Fruit fly (Drosophila melanogaster) whole organism, adult: ENCODE measurements around the gene Sys1.

Source experiments
- CG11617 ChIP-seq: fragments of 200-800 bp; sonication (Bioruptor generic); optimal IDR thresholded peaks from 2 replicates; lab custom pipeline; 2017; ENCODE audit warnings: mild to moderate bottlenecking, missing biosample characterization, missing genetic modification reagents, missing genetic modification characterization
- CG12768 ChIP-seq: fragments of 200-800 bp; sonication (Bioruptor generic); optimal IDR thresholded peaks from 2 replicates; lab custom pipeline; 2017; ENCODE audit warnings: missing biosample characterization, missing genetic modification characterization, mild to moderate bottlenecking, moderate library complexity, missing genetic modification reagents
- CG14711 ChIP-seq: fragments of 200-800 bp; sonication (Bioruptor generic); optimal IDR thresholded peaks from 2 replicates; lab custom pipeline; 2018; ENCODE audit warnings: missing biosample characterization, mild to moderate bottlenecking, missing genetic modification characterization, moderate library complexity
- CG1620 ChIP-seq: fragments of 200-800 bp; sonication (Bioruptor generic); optimal IDR thresholded peaks from 2 replicates; lab custom pipeline; 2016; ENCODE audit warnings: missing biosample characterization, missing genetic modification characterization
- CG33017 ChIP-seq: fragments of 200-800 bp; sonication (Bioruptor generic); optimal IDR thresholded peaks from 2 replicates; lab custom pipeline; 2018; ENCODE audit warnings: missing biosample characterization, mild to moderate bottlenecking, missing genetic modification characterization, moderate library complexity
- CG5204 ChIP-seq: fragments of 200-800 bp; sonication (Bioruptor generic); optimal IDR thresholded peaks from 2 replicates; lab custom pipeline; 2016; ENCODE audit warnings: missing biosample characterization, missing genetic modification characterization
- CG7045 ChIP-seq: fragments of 200-800 bp; sonication (Bioruptor generic); optimal IDR thresholded peaks from 2 replicates; lab custom pipeline; 2017; ENCODE audit warnings: missing biosample characterization, mild to moderate bottlenecking, missing genetic modification characterization
- CG7101 ChIP-seq: fragments of 200-800 bp; sonication (Bioruptor generic); optimal IDR thresholded peaks from 2 replicates; lab custom pipeline; 2018; ENCODE audit warnings: missing biosample characterization, mild to moderate bottlenecking, missing genetic modification characterization, moderate library complexity
- Clk ChIP-seq: fragments of 200-800 bp; sonication (Bioruptor generic); optimal IDR thresholded peaks from 2 replicates; lab custom pipeline; 2017; ENCODE audit warnings: missing biosample characterization, missing genetic modification characterization
- Crg-1 ChIP-seq: fragments of 200-800 bp; sonication (Bioruptor generic); optimal IDR thresholded peaks from 2 replicates; lab custom pipeline; 2016; ENCODE audit warnings: missing biosample characterization, missing genetic modification characterization
- Hr96 ChIP-seq: fragments of 200-800 bp; sonication (Bioruptor generic); optimal IDR thresholded peaks from 2 replicates; lab custom pipeline; 2016; ENCODE audit warnings: missing biosample characterization, missing genetic modification characterization
- Mnt ChIP-seq: fragments of 200-800 bp; sonication (Bioruptor generic); optimal IDR thresholded peaks from 2 replicates; lab custom pipeline; 2016; ENCODE audit warnings: missing biosample characterization, mild to moderate bottlenecking, missing genetic modification characterization
- bab1 ChIP-seq: fragments of 200-800 bp; sonication (Bioruptor generic); optimal IDR thresholded peaks from 3 replicates; lab custom pipeline; 2019; ENCODE audit warnings: missing biosample characterization, mild to moderate bottlenecking, missing genetic modification characterization, moderate library complexity
- cic ChIP-seq: fragments of 200-800 bp; sonication (Bioruptor generic); optimal IDR thresholded peaks from 2 replicates; lab custom pipeline; 2017; ENCODE audit warnings: missing biosample characterization, mild to moderate bottlenecking, missing genetic modification characterization, moderate library complexity
- cnc ChIP-seq, 2 experiments: fragments of >200 bp; optimal IDR thresholded peaks; 2 replicates each; lab custom pipeline; 2017
- kay ChIP-seq: fragments of 200-800 bp; sonication (Bioruptor generic); peaks from one replicate; lab custom pipeline; 2016; ENCODE audit warnings: missing biosample characterization, missing genetic modification characterization, borderline replicate concordance
- ovo ChIP-seq: fragments of 200-800 bp; sonication (Bioruptor generic); optimal IDR thresholded peaks from 2 replicates; lab custom pipeline; 2016; ENCODE audit warnings: missing biosample characterization, missing genetic modification characterization
- pad ChIP-seq: fragments of 200-800 bp; sonication (Bioruptor generic); optimal IDR thresholded peaks from 3 replicates; lab custom pipeline; 2017; ENCODE audit warnings: missing biosample characterization, missing genetic modification characterization, mild to moderate bottlenecking, moderate library complexity, missing genetic modification reagents
- tj ChIP-seq: fragments of 200-800 bp; sonication (Bioruptor generic); optimal IDR thresholded peaks from 3 replicates; lab custom pipeline; 2017; ENCODE audit warnings: missing biosample characterization, mild to moderate bottlenecking, missing genetic modification characterization, moderate library complexity
- toe ChIP-seq: fragments of 200-800 bp; sonication (Bioruptor generic); optimal IDR thresholded peaks from 2 replicates; lab custom pipeline; 2016; ENCODE audit warnings: missing biosample characterization, missing genetic modification characterization

Sys1 gene

DNA sequence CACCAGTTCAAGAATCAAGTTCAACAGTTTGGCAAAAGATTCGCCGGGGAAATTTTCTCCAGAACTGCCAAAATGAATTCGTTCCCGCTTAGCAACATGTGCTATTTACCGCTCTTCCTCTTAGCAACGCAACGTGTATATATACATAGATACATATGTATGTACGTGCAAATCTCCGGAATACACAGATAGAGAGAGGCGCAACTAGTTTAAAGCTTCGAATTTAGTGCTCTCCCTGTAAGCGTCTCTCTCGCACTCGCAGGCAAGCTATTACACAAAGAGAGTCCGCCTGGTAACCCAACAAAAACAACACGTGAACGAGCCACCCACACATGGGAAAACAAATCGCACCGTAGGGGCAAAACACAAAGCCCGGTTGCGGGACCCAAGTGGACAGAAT, 6.1 kb downstream of the Sys1 start:
- TF ChIP-seq Mnt (GFP tag; lab: Kevin White, UChicago) (peak; percentile 64), cnc (optimal IDR thresholded peaks at IDR 0.05; lab: Kevin White, UChicago) (no peak)

DNA sequence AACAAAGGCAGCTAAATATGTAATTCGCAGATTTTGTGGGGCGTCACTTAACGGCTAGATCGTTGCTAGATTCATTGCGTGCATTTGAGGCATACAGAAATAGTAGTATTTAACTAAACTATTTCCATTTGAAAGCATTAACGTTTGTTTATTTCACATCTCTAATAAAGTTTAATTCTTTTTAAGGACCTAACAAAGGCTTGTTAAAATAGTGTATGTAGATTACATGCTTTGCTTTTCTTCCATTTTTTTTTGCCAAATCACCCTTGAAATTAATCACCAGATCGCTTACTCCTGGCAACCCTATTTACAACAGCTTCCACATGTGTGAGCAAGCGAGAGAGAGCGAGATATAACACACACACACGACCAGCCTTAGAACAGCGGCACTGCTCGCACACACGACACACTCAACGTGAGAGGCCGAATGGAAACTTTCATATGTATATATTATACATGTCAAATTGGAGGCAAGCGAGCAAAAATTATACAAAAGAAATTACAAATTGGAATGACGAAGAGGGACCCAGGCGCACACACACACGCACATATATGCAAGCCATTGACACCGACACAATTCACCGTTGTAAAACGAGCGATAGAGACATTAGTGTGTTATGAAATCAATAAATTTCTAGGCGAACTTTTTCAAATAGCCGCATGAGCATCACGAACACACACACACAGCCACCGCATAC, 6.7 kb downstream of the Sys1 start:
- TF ChIP-seq pad (GFP tag; lab: Kevin White, UChicago) (peak; percentile 88), CG5204 (no peak), CG7045 (GFP tag; lab: Kevin White, UChicago) (peak; percentile 69), CG1620 (GFP tag; lab: Kevin White, UChicago) (peak; percentile 76), Crg-1 (GFP tag; lab: Kevin White, UChicago) (peak; percentile 17), tj (GFP tag; lab: Kevin White, UChicago) (peak; percentile 79), toe (GFP tag; lab: Kevin White, UChicago) (peak; percentile 75), CG33017 (tag; lab: Kevin White, UChicago) (peak; percentile 77), Mnt (GFP tag; lab: Kevin White, UChicago) (peak; percentile 84), cic (peak; percentile 96), cnc (optimal IDR thresholded peaks at IDR 0.05; lab: Kevin White, UChicago) (peak; percentile 56 to 70), kay (GFP tag; lab: Kevin White, UChicago) (peak; percentile 98), CG11617 (peak; percentile 79), CG12768 (GFP tag; lab: Kevin White, UChicago) (peak; percentile 67), Clk (GFP tag; lab: Kevin White, UChicago) (peak; percentile 52), CG7101 (peak; percentile 79), ovo (GFP tag; lab: Kevin White, UChicago) (peak; percentile 79), Hr96 (GFP tag; lab: Kevin White, UChicago) (peak; percentile 70), CG14711 (peak; percentile 99), bab1 (peak; percentile 23)

DNA sequence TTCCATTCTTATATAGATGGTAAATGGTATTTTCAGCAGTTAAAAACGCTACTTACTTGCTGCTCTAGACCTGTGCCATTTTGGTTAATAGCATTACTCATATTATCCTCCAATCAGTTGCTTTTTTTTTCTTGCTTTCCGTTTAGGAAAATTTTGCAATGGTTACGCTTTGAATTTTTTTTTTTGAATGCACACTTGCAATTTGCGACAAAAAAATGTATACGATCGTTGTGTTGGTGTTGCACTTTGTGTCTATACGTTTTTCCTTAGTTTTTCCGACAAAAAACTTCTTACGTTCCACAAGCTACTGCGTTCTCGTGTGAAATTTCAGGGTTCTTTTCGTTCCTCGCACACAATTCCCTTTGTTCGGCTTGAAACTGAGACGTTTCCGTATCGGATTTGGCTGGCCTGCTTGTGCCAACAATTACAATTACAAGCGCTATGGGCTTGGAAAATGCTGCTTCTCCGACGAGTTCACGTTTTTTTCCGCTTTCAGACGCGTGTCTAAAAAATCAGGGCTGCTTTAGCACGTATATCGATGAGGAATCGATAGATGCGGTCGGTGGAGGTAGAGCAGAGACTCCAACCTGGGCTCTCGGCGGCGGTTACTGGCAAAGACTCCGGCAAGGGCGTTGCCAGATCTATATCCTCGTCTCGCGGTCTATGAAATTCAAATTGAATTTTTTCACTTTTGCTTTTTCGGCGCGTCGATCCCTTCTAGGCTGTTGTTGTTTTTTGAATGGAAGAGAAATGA, 7.5 kb downstream of the Sys1 start:
- TF ChIP-seq CG1620 (GFP tag; lab: Kevin White, UChicago) (peak; percentile 63), cnc (optimal IDR thresholded peaks at IDR 0.05; lab: Kevin White, UChicago) (no peak), toe (GFP tag; lab: Kevin White, UChicago) (no peak), CG7101 (peak; percentile 71), ovo (GFP tag; lab: Kevin White, UChicago) (peak; percentile 22), pad (GFP tag; lab: Kevin White, UChicago) (peak; percentile 33), CG12768 (GFP tag; lab: Kevin White, UChicago) (no peak), CG33017 (tag; lab: Kevin White, UChicago) (peak; percentile 36), Mnt (GFP tag; lab: Kevin White, UChicago) (peak; percentile 95), CG7045 (GFP tag; lab: Kevin White, UChicago) (peak; percentile 30), tj (GFP tag; lab: Kevin White, UChicago) (peak; percentile 4), kay (GFP tag; lab: Kevin White, UChicago) (no peak), CG11617 (peak; percentile 40), CG14711 (peak; percentile 45), Clk (GFP tag; lab: Kevin White, UChicago) (no peak), cic (peak; percentile 63), Hr96 (GFP tag; lab: Kevin White, UChicago) (no peak), CG5204 (no peak), Crg-1 (GFP tag; lab: Kevin White, UChicago) (peak; percentile 29), bab1 (peak; percentile 78)

DNA sequence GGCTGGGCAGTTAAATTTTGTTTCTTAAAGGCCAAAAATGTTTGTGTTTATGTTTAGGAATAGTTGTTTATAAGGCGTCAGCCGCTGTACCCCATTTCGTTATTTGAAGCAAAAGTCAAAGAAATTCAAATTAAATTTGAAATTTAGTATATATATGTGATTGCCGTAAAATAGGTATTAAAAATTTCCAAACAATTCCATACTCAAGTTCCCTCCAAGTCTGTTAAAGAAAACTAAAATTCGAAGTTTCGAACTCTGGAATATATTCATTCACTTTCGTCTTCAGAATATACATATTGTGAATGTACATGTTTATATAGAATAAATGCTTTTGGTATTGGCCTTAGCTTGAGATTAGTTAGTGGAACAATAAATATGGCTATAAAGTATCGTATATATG, 8.0 kb downstream of the Sys1 start, which contains the start of gene bel:
TSS of gene bel (minus strand) at position 101 of the 400 bp plus-strand sequence.
- TF ChIP-seq CG1620 (GFP tag; lab: Kevin White, UChicago) (no peak), kay (GFP tag; lab: Kevin White, UChicago) (peak; percentile 61)

DNA sequence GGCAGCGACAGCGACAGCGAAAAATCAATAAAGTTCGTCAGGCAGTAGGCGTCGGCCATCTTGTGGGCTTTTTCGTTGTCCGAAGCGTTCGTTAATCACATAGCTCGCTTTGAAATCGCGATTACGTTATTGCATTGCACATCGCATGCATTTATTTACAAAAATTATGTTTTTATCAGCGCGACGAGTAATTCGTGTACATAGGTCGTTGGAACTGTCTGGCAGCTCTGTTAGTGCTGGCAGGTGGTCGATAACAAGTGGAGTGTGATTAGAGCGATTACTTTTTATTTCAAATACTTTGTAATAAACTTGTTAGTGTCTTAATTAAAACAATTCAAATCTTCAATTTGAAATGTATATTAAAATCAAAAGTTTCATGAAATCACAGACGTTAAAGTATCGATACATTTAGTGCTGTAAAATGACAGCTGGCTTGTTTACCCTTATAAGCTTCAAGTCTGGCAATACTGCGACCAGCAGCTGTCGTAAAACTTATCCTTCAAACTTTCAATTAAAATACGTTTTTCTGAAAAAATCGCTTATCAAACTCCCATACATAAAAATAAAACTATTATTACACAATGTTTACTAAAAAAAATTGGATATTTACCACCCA, 11.2 kb downstream of the Sys1 start, which contains the start of gene CG8032:
TSS of gene CG8032 (plus strand) at position 448 of the 616 bp plus-strand sequence.
- no peak for TF ChIP-seq CG33017 (tag; lab: Kevin White, UChicago)
- no peak for TF ChIP-seq Clk (GFP tag; lab: Kevin White, UChicago)
- TF ChIP-seq CG11617 = peak; percentile 67
- TF ChIP-seq CG5204 = no peak
- peak; percentile 45 for TF ChIP-seq cic
- TF ChIP-seq Hr96 (GFP tag; lab: Kevin White, UChicago) = peak; percentile 70
- TF ChIP-seq Crg-1 (GFP tag; lab: Kevin White, UChicago) = peak; percentile 59
- peak; percentile 69 for TF ChIP-seq CG1620 (GFP tag; lab: Kevin White, UChicago)
- peak; percentile 53 for TF ChIP-seq CG14711
- TF ChIP-seq CG7045 (GFP tag; lab: Kevin White, UChicago) = peak; percentile 47
- TF ChIP-seq kay (GFP tag; lab: Kevin White, UChicago) = peak; percentile 96
- peak; percentile 25 for TF ChIP-seq tj (GFP tag; lab: Kevin White, UChicago)
- TF ChIP-seq pad (GFP tag; lab: Kevin White, UChicago) = peak; percentile 44
- peak; percentile 12 for TF ChIP-seq bab1
- TF ChIP-seq ovo (GFP tag; lab: Kevin White, UChicago) = peak; percentile 48
- TF ChIP-seq CG7101 = peak; percentile 65
- peak; percentile 58 for TF ChIP-seq Mnt (GFP tag; lab: Kevin White, UChicago)
- no peak for TF ChIP-seq cnc (optimal IDR thresholded peaks at IDR 0.05; lab: Kevin White, UChicago)
- peak; percentile 63 for TF ChIP-seq toe (GFP tag; lab: Kevin White, UChicago)
- TF ChIP-seq CG12768 (GFP tag; lab: Kevin White, UChicago) = peak; percentile 25
